Worm (Caenorhabditis elegans) whole organism, L2 larva: ENCODE results near the gene F20D1.3.

Experiments
- C34F6.9 ChIP-seq: fragments of 150-350 bp; optimal IDR thresholded peaks from 2 replicates; lab custom pipeline; 2014; ENCODE audit warnings: missing biosample characterization, missing genetic modification characterization
- R02D3.7 ChIP-seq: fragments of 150-350 bp; optimal IDR thresholded peaks from 2 replicates; lab custom pipeline; 2014; ENCODE audit warnings: missing biosample characterization, missing genetic modification characterization
- Y55F3AM.14 ChIP-seq: fragments of 200-800 bp; sonication (Bioruptor generic); optimal IDR thresholded peaks from 2 replicates; lab custom pipeline; 2018; ENCODE audit warnings: mild to moderate bottlenecking, missing genetic modification characterization, missing compliant biosample characterization
- alr-1 ChIP-seq: fragments of 150-350 bp; optimal IDR thresholded peaks from 2 replicates; lab custom pipeline; 2014; ENCODE audit warnings: missing biosample characterization, missing genetic modification characterization
- ama-1 ChIP-seq: fragments of 150-350 bp; optimal IDR thresholded peaks from 2 replicates; lab custom pipeline; 2018; ENCODE audit warnings: inconsistent platforms
- blmp-1 ChIP-seq: sonication (generic microtip); optimal IDR thresholded peaks from 2 replicates; lab custom pipeline; 2017; ENCODE audit warnings: missing genetic modification characterization, mild to moderate bottlenecking, missing compliant biosample characterization, antibody characterized with exemption, moderate library complexity; ENCODE audit not compliant: insufficient read depth
- ceh-16 ChIP-seq: fragments of 150-350 bp; optimal IDR thresholded peaks from 2 replicates; lab custom pipeline; 2014; ENCODE audit warnings: missing biosample characterization, missing genetic modification characterization
- crh-2 ChIP-seq: sonication (generic microtip); optimal IDR thresholded peaks from 2 replicates; lab custom pipeline; 2017; ENCODE audit warnings: missing biosample characterization, missing genetic modification characterization
- dmd-4 ChIP-seq: sonication (generic microtip); optimal IDR thresholded peaks from 2 replicates; lab custom pipeline; 2017; ENCODE audit warnings: missing biosample characterization, missing genetic modification characterization
- elt-1 ChIP-seq: fragments of 150-350 bp; optimal IDR thresholded peaks from 2 replicates; lab custom pipeline; 2014; ENCODE audit warnings: missing biosample characterization, missing genetic modification characterization
- elt-3 ChIP-seq: sonication (generic microtip); optimal IDR thresholded peaks from 2 replicates; lab custom pipeline; 2017; ENCODE audit warnings: missing biosample characterization, missing genetic modification characterization
- fos-1 ChIP-seq: fragments of 150-350 bp; optimal IDR thresholded peaks from 2 replicates; lab custom pipeline; 2014; ENCODE audit warnings: missing biosample characterization, missing genetic modification characterization
- gmeb-1 ChIP-seq: fragments of 150-350 bp; optimal IDR thresholded peaks from 2 replicates; lab custom pipeline; 2014; ENCODE audit warnings: missing biosample characterization, missing genetic modification characterization
- lin-11 ChIP-seq: fragments of 150-350 bp; sonication (generic microtip); optimal IDR thresholded peaks from 2 replicates; lab custom pipeline; 2014; ENCODE audit warnings: missing biosample characterization, missing genetic modification characterization, inconsistent platforms, mixed read lengths
- lin-13 ChIP-seq: fragments of 150-350 bp; optimal IDR thresholded peaks from 2 replicates; lab custom pipeline; 2014; ENCODE audit warnings: missing biosample characterization, missing genetic modification reagents, missing genetic modification characterization
- lin-39 ChIP-seq: fragments of 150-350 bp; optimal IDR thresholded peaks from 2 replicates; lab custom pipeline; 2014; ENCODE audit warnings: missing biosample characterization, missing genetic modification reagents, missing genetic modification characterization
- lsy-2 ChIP-seq, 2 experiments: fragments of 150-350 bp in 1 of 2; sonication (generic microtip) in 1 of 2; optimal IDR thresholded peaks; 2 replicates each; lab custom pipeline; 2014 to 2017; ENCODE audit warnings: missing biosample characterization in 2 of 2, missing genetic modification characterization in 2 of 2
- mbf-1 ChIP-seq: sonication (generic microtip); optimal IDR thresholded peaks from 2 replicates; lab custom pipeline; 2017; ENCODE audit warnings: missing biosample characterization, missing genetic modification characterization
- mdl-1 ChIP-seq, 2 experiments: fragments of 150-350 bp in 1 of 2; sonication (generic microtip) in 1 of 2; optimal IDR thresholded peaks; 2 replicates each; lab custom pipeline; 2017; ENCODE audit warnings: missing biosample characterization in 2 of 2, missing genetic modification characterization in 2 of 2
- nhr-10 ChIP-seq: sonication (generic microtip); optimal IDR thresholded peaks from 2 replicates; lab custom pipeline; 2017; ENCODE audit warnings: missing biosample characterization, missing genetic modification characterization
- nhr-11 ChIP-seq: fragments of 150-350 bp; optimal IDR thresholded peaks from 2 replicates; lab custom pipeline; 2014; ENCODE audit warnings: missing biosample characterization, missing genetic modification characterization
- nhr-129 ChIP-seq: fragments of 150-350 bp; optimal IDR thresholded peaks from 2 replicates; lab custom pipeline; 2014; ENCODE audit warnings: missing biosample characterization, missing genetic modification characterization
- nhr-21 ChIP-seq: fragments of 150-350 bp; optimal IDR thresholded peaks from 2 replicates; lab custom pipeline; 2014; ENCODE audit warnings: missing biosample characterization, missing genetic modification characterization
- nhr-25 ChIP-seq: fragments of 150-350 bp; sonication (generic microtip); optimal IDR thresholded peaks from 3 replicates; lab custom pipeline; 2014; ENCODE audit warnings: missing biosample characterization, missing genetic modification characterization
- nhr-77 ChIP-seq: fragments of 150-350 bp; optimal IDR thresholded peaks from 2 replicates; lab custom pipeline; 2014; ENCODE audit warnings: missing biosample characterization, missing genetic modification characterization
- peb-1 ChIP-seq: fragments of 150-350 bp; optimal IDR thresholded peaks from 2 replicates; lab custom pipeline; 2014; ENCODE audit warnings: missing biosample characterization, missing genetic modification characterization
- skn-1 ChIP-seq: sonication (generic microtip); optimal IDR thresholded peaks from 2 replicates; lab custom pipeline; 2017; ENCODE audit warnings: missing biosample characterization, missing genetic modification characterization
- sma-3 ChIP-seq: sonication (generic microtip); optimal IDR thresholded peaks from 2 replicates; lab custom pipeline; 2016; ENCODE audit warnings: missing genetic modification reagents, missing genetic modification characterization, missing compliant biosample characterization
- sma-9 ChIP-seq, 2 experiments: fragments of 150-350 bp in 1 of 2; sonication (generic microtip) in 1 of 2; optimal IDR thresholded peaks; 2 replicates each; lab custom pipeline; 2014 to 2016; ENCODE audit warnings: missing genetic modification characterization in 2 of 2, mild to moderate bottlenecking in 1 of 2, missing biosample characterization in 1 of 2, missing compliant biosample characterization in 1 of 2, missing genetic modification reagents in 1 of 2, moderate library complexity in 1 of 2
- snpc-4 ChIP-seq: fragments of 150-350 bp; optimal IDR thresholded peaks from 2 replicates; lab custom pipeline; 2014; ENCODE audit warnings: missing biosample characterization, missing genetic modification characterization
- unc-39 ChIP-seq: fragments of 150-350 bp; optimal IDR thresholded peaks from 2 replicates; lab custom pipeline; 2014; ENCODE audit warnings: missing biosample characterization, missing genetic modification characterization
- unc-55 ChIP-seq: fragments of 150-350 bp; sonication (generic microtip); optimal IDR thresholded peaks from 3 replicates; lab custom pipeline; 2014; ENCODE audit warnings: missing biosample characterization, missing genetic modification reagents, missing genetic modification characterization
- unc-62 ChIP-seq: fragments of 150-350 bp; optimal IDR thresholded peaks from 2 replicates; lab custom pipeline; 2014; ENCODE audit warnings: missing biosample characterization, missing genetic modification reagents, missing genetic modification characterization
- zag-1 ChIP-seq: fragments of 150-350 bp; optimal IDR thresholded peaks from 2 replicates; lab custom pipeline; 2014; ENCODE audit warnings: missing biosample characterization, missing genetic modification characterization
- ztf-11 ChIP-seq: sonication (generic microtip); optimal IDR thresholded peaks from 2 replicates; lab custom pipeline; 2017; ENCODE audit warnings: missing biosample characterization, missing genetic modification characterization
- ztf-4 ChIP-seq: fragments of 150-350 bp; optimal IDR thresholded peaks from 2 replicates; lab custom pipeline; 2014; ENCODE audit warnings: missing biosample characterization, missing genetic modification characterization

Gene F20D1.3

DNA sequence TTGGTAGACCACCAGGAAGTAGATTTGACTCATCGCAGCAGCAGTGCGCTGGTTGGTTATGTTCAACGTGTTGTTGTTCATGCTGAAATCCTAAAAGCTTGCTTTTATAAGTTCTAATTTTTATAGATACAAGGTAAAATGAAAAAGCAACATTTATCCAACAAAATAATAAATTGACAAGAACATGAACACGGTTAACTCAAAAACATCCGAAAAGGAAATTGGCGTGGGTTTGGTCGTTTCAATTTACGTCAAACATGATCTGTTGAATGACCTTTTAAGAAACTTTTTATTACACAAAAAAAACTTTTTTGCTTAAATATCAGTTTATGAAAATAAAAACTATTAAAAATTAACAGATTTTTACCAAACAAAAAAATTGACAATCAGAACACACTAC is 47.1 kb upstream of the F20D1.3 start, which contains the start of gene ntr-2:
ntr-2 (minus strand) TSS at position 101 of the 400 bp plus-strand sequence.
- TF ChIP-seq nhr-11 (tag; lab: Kevin White, UChicago) (no peak), lin-13 (no peak), alr-1 (tag; lab: Kevin White, UChicago) (no peak), skn-1 (tag; lab: Kevin White, UChicago) (no peak), nhr-21 (tag; lab: Kevin White, UChicago) (no peak), fos-1 (tag; lab: Kevin White, UChicago) (no peak), nhr-77 (tag; lab: Kevin White, UChicago) (no peak), unc-62 (GFP tag; lab: Kevin White, UChicago) (no peak), mdl-1 (tag; optimal IDR thresholded peaks at IDR 0.05; lab: Kevin White, UChicago) (no peak), crh-2 (tag; lab: Kevin White, UChicago) (no peak), ama-1 (lab: Kevin White, UChicago) (no peak)
- TF ChIP-seq, all 48 proteins: peak for 0

DNA sequence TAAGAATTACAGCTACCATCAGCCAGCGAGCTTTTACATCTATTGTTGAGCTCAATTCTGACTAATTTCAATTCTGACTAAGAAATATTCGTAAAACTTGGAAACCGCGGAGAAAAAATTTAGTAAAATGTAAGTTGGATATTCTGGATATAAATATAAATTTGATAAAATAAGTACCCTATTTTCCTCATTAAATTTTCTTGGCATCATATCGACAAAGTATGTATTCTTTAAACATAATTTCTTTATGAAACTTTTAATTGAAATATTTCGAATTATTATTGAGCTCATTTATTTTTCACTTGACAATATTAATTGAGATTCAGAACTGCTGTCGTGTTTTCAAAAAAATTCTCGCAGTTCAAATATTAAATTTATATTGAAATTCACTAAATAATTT is 46.4 kb upstream of the F20D1.3 start:
- TF ChIP-seq ztf-11 (tag; lab: Kevin White, UChicago): no peak
- no peak for TF ChIP-seq elt-3 (tag; lab: Kevin White, UChicago)
- no peak for TF ChIP-seq sma-3 (GFP tag; lab: Kevin White, UChicago)
- TF ChIP-seq lin-13: no peak
- TF ChIP-seq lin-39 (tag; lab: Kevin White, UChicago): no peak
- no peak for TF ChIP-seq Y55F3AM.14
- no peak for TF ChIP-seq ztf-4
- no peak for TF ChIP-seq unc-55 (GFP tag; lab: Kevin White, UChicago)
- TF ChIP-seq C34F6.9 (tag; lab: Kevin White, UChicago): no peak
- TF ChIP-seq gmeb-1 (tag; lab: Kevin White, UChicago): no peak
- no peak for TF ChIP-seq blmp-1 (tag; lab: Kevin White, UChicago)
- no peak for TF ChIP-seq zag-1
- no peak for TF ChIP-seq elt-1 (tag; lab: Kevin White, UChicago)
- no peak for TF ChIP-seq nhr-21 (tag; lab: Kevin White, UChicago)
- TF ChIP-seq nhr-129 (tag; lab: Kevin White, UChicago): no peak
- TF ChIP-seq ceh-16 (tag; lab: Kevin White, UChicago): no peak
- TF ChIP-seq sma-9 (GFP tag; optimal IDR thresholded peaks at IDR 0.05; lab: Kevin White, UChicago): no peak
- no peak for TF ChIP-seq sma-9 (tag; optimal IDR thresholded peaks at IDR 0.05; lab: Kevin White, UChicago)

DNA sequence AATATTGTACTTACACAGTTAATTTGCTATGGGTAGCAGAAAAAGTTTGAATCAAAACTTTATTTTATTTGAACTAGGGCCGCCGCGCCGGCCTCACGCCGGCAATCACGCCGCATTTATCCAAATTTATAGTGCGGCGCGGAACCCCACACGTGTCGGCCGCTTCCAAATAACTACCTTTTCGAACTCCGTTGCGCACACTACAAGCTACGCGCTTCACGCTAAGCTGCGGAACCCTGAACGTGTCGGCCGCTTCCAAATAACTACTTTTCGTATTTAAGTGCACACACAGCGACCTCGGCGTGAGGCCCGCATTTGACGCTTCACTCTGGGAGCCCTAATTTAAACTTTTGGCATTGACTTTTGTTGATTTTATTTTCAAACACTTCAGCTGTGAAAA is 44.5 kb upstream of the F20D1.3 start:
- TF ChIP-seq R02D3.7 (tag; lab: Kevin White, UChicago): no peak
- no peak for TF ChIP-seq lin-13
- no peak for TF ChIP-seq ztf-4
- no peak for TF ChIP-seq unc-55 (GFP tag; lab: Kevin White, UChicago)
- no peak for TF ChIP-seq alr-1 (tag; lab: Kevin White, UChicago)
- no peak for TF ChIP-seq lin-11 (tag; lab: Kevin White, UChicago)
- TF ChIP-seq ama-1 (lab: Kevin White, UChicago): no peak
- no peak for TF ChIP-seq sma-3 (GFP tag; lab: Kevin White, UChicago)

DNA sequence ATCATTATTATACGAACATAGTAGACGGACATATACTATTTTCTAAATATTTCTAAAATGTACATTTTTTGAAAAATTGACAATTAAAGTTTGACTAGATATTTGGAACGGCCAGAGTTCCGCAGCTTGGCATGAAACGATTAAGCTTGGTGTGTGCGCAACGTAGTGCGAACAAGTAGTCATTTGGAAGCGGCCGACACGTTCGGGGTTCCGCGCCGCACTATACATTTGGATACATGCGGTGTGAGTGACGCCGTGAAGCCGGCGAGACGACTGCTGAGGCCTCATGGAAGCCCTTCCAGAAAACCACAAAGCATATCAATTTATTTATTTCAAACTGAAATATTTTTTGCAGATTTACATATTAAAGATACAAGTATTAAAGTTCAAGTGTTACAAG is 37.7 kb upstream of the F20D1.3 start:
- TF ChIP-seq unc-39 (tag; lab: Kevin White, UChicago) (no peak), snpc-4 (tag; lab: Kevin White, UChicago) (peak; percentile 87)

DNA sequence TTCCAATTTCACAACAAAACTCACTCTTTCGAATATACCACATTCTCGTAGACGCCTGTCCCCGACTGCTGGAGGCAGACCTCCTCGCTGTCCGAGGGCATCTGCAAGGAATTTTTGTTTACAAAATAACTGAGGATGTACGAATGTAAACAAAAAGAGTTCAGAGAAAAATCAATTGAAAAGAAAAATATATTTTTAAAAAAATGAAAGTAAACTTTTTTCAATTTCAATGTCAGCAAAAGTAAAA is 29.8 kb upstream of the F20D1.3 start, which contains the start of gene mrp-5:
mrp-5 (minus strand) TSS at position 101 of the 247 bp plus-strand sequence.
- no peak for TF ChIP-seq nhr-10 (tag; lab: Kevin White, UChicago)
- TF ChIP-seq unc-62 (GFP tag; lab: Kevin White, UChicago): no peak
- TF ChIP-seq mbf-1: no peak
- no peak for TF ChIP-seq lsy-2 (tag; optimal IDR thresholded peaks at IDR 0.05; lab: Kevin White, UChicago)
- TF ChIP-seq ceh-16 (tag; lab: Kevin White, UChicago): no peak
- no peak for TF ChIP-seq peb-1
- TF ChIP-seq crh-2 (tag; lab: Kevin White, UChicago): no peak
- no peak for TF ChIP-seq dmd-4 (tag; lab: Kevin White, UChicago)
- no peak for TF ChIP-seq snpc-4 (tag; lab: Kevin White, UChicago)
- no peak for TF ChIP-seq ztf-4
- no peak for TF ChIP-seq unc-39 (tag; lab: Kevin White, UChicago)
- no peak for TF ChIP-seq lin-11 (tag; lab: Kevin White, UChicago)
- TF ChIP-seq nhr-129 (tag; lab: Kevin White, UChicago): no peak
- no peak for TF ChIP-seq lin-39 (tag; lab: Kevin White, UChicago)
- TF ChIP-seq nhr-25 (tag; lab: Kevin White, UChicago): no peak
- no peak for TF ChIP-seq alr-1 (tag; lab: Kevin White, UChicago)
- TF ChIP-seq unc-55 (GFP tag; lab: Kevin White, UChicago): no peak
- no peak for TF ChIP-seq blmp-1 (tag; lab: Kevin White, UChicago)
- TF ChIP-seq, all 48 proteins: peak for 0
